Worm (Caenorhabditis elegans) whole organism, midembryonic: Measurements from ENCODE around the gene sri-33.

ENCODE experiments used
- T22C8.4 ChIP-seq: fragments of 200-800 bp; sonication (Bioruptor generic); IDR thresholded peaks from 2 replicates; pipeline ENCODE4 v1.3.6; 2022; ENCODE audit warnings: missing genetic modification characterization, missing compliant biosample characterization
- cog-1 ChIP-seq: sonication (generic microtip); optimal IDR thresholded peaks from 2 replicates; lab custom pipeline; 2016; ENCODE audit warnings: missing genetic modification characterization, missing compliant biosample characterization
- flt-1 ChIP-seq: fragments of 200-800 bp; sonication (Bioruptor generic); IDR thresholded peaks from 2 replicates; pipeline ENCODE4 v1.3.6; 2022; ENCODE audit warnings: missing genetic modification characterization, missing compliant biosample characterization
- klf-2 ChIP-seq: fragments of 200-800 bp; sonication (Bioruptor generic); conservative IDR thresholded peaks from 2 replicates; pipeline ENCODE4 v1.3.6; 2022; ENCODE audit warnings: missing genetic modification reagents, missing genetic modification characterization, missing compliant biosample characterization
- med-1 ChIP-seq: sonication (generic microtip); optimal IDR thresholded peaks from 2 replicates; lab custom pipeline; 2017; ENCODE audit warnings: missing genetic modification characterization, mild to moderate bottlenecking, missing compliant biosample characterization, antibody characterized with exemption, missing genetic modification reagents; ENCODE audit not compliant: insufficient read depth
- tab-1 ChIP-seq: fragments of 200-800 bp; sonication (Bioruptor generic); IDR thresholded peaks from 2 replicates; pipeline ENCODE4 v1.3.6; 2022; ENCODE audit warnings: missing genetic modification characterization, missing compliant biosample characterization
- ztf-23 ChIP-seq: fragments of 200-800 bp; sonication (Bioruptor generic); IDR thresholded peaks from 2 replicates; pipeline ENCODE4 v1.3.6; 2022; ENCODE audit warnings: missing genetic modification reagents, missing genetic modification characterization, missing compliant biosample characterization
- ztf-29 ChIP-seq: fragments of 200-800 bp; sonication (Bioruptor generic); IDR thresholded peaks from 2 replicates; pipeline ENCODE4 v1.3.6; 2022; ENCODE audit warnings: missing genetic modification reagents, missing genetic modification characterization, missing compliant biosample characterization

ce11 chrII:3118907-3119382 lies 37.7 kb downstream of the sri-33 start, which contains the start of gene T10D4.6:
- TF ChIP-seq T22C8.4 (GFP tag; lab: Robert Waterston, UW) (peak; percentile 53), med-1 (no peak), flt-1 (GFP tag; lab: Robert Waterston, UW) (no peak), tab-1 (GFP tag; lab: Robert Waterston, UW) (no peak), cog-1 (peak; percentile 15), klf-2 (GFP tag; lab: Robert Waterston, UW) (no peak), ztf-29 (GFP tag; lab: Robert Waterston, UW) (no peak), ztf-23 (GFP tag; lab: Robert Waterston, UW) (no peak)
